Worm (Caenorhabditis elegans): ENCODE results near the gene cln-3.1.

DNA sequence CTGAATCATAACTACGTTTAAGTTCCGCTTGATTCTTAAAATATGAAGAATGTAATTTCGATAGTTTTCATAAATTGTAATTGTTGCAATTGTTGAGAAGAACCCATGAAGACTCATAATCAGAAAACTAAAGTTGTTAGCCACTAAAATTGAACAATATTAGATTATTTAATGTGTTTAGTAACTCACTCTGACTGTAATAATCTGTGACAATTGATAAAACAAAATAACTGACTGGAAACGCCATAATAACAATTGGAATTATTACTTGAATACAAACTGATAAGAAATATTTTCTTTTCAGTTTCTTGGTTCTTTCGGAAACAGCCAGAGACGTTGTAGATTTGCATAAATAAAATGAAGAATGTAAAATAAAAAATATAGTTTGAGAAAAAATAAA, 34.0 kb upstream of the cln-3.1 start:
- TF ChIP-seq unc-39 (tag; optimal IDR thresholded peaks at IDR 0.05) (no peak), pqm-1 (tag; optimal IDR thresholded peaks at IDR 0.05) (no peak), spr-1 (tag; optimal IDR thresholded peaks at IDR 0.05) (no peak), Y105C5A.15 (GFP tag; IDR thresholded peaks at IDR 0.05) (no peak), lin-39 (tag; optimal IDR thresholded peaks at IDR 0.05) (no peak), Y5F2A.4 (GFP tag; optimal IDR thresholded peaks at IDR 0.05) (no peak), fkh-10 (GFP tag; optimal IDR thresholded peaks at IDR 0.05) (no peak)
